Worm (Caenorhabditis elegans): ENCODE data around the gene clu-1.

ce11 chrIII:9526851-9527250, 5.6 kb upstream of the clu-1 start, which contains the start of gene ZK1098.6:
- TF ChIP-seq med-1 (GFP tag; optimal IDR thresholded peaks at IDR 0.05; ENCODE audit: insufficient read depth): no peak
- TF ChIP-seq ztf-23 (GFP tag; IDR thresholded peaks at IDR 0.05): no peak
- no peak for TF ChIP-seq flt-1 (GFP tag; IDR thresholded peaks at IDR 0.05)
- no peak for TF ChIP-seq ztf-29 (GFP tag; IDR thresholded peaks at IDR 0.05)
- no peak for TF ChIP-seq tab-1 (GFP tag; IDR thresholded peaks at IDR 0.05)
- TF ChIP-seq ref-1 (GFP tag; conservative IDR thresholded peaks at IDR 0.05): no peak
